Worm (Caenorhabditis elegans) whole organism, late embryonic: Measurements from ENCODE around the gene F28H6.8.

Experiments used
- C38D4.7 ChIP-seq: fragments of 200-800 bp; sonication (Bioruptor generic); optimal IDR thresholded peaks from 2 replicates; lab custom pipeline; 2018; ENCODE audit warnings: mild to moderate bottlenecking, missing genetic modification characterization, moderate library complexity, missing compliant biosample characterization
- F13H6.1 ChIP-seq: sonication (generic microtip); optimal IDR thresholded peaks from 2 replicates; lab custom pipeline; 2016; ENCODE audit warnings: missing genetic modification characterization, missing compliant biosample characterization
- T23F11.4 ChIP-seq: fragments of 200-800 bp; sonication (Bioruptor generic); optimal IDR thresholded peaks from 2 replicates; lab custom pipeline; 2018; ENCODE audit warnings: mild to moderate bottlenecking, missing genetic modification characterization, missing compliant biosample characterization
- Y22D7AL.16 ChIP-seq: sonication (generic microtip); optimal IDR thresholded peaks from 2 replicates; lab custom pipeline; 2016; ENCODE audit warnings: missing genetic modification characterization, missing compliant biosample characterization
- ama-1 ChIP-seq: fragments of 150-350 bp; optimal IDR thresholded peaks from 2 replicates; lab custom pipeline; 2014
- ceh-19 ChIP-seq: fragments of 200-800 bp; sonication (Bioruptor generic); optimal IDR thresholded peaks from 2 replicates; lab custom pipeline; 2018; ENCODE audit warnings: mild to moderate bottlenecking, missing genetic modification characterization, missing compliant biosample characterization
- ceh-2 ChIP-seq: sonication (generic microtip); optimal IDR thresholded peaks from 2 replicates; lab custom pipeline; 2016; ENCODE audit warnings: missing genotype, missing genetic modification characterization, missing compliant biosample characterization
- ceh-24 ChIP-seq: sonication (generic microtip); optimal IDR thresholded peaks from 2 replicates; lab custom pipeline; 2016; ENCODE audit warnings: mild to moderate bottlenecking, missing genetic modification characterization, missing compliant biosample characterization
- ceh-30 ChIP-seq: fragments of 150-350 bp; optimal IDR thresholded peaks from 2 replicates; lab custom pipeline; 2014; ENCODE audit warnings: missing biosample characterization, missing genetic modification characterization
- ceh-45 ChIP-seq: fragments of 200-800 bp; sonication (Bioruptor generic); IDR thresholded peaks from 2 replicates; pipeline ENCODE4 v1.3.6; 2022; ENCODE audit warnings: missing genetic modification reagents, missing genetic modification characterization, missing compliant biosample characterization
- che-1 ChIP-seq: sonication (generic microtip); optimal IDR thresholded peaks from 2 replicates; lab custom pipeline; 2016; ENCODE audit warnings: mild to moderate bottlenecking, missing genetic modification characterization, missing compliant biosample characterization
- elt-2 ChIP-seq: sonication (generic microtip); optimal IDR thresholded peaks from 2 replicates; lab custom pipeline; 2016; ENCODE audit warnings: missing genetic modification reagents, missing genetic modification characterization, missing compliant biosample characterization
- ets-4 ChIP-seq: sonication (generic microtip); optimal IDR thresholded peaks from 2 replicates; lab custom pipeline; 2016; ENCODE audit warnings: missing genetic modification characterization, missing compliant biosample characterization
- fkh-10 ChIP-seq: fragments of 150-350 bp; optimal IDR thresholded peaks from 2 replicates; lab custom pipeline; 2014; ENCODE audit warnings: missing biosample characterization, missing genetic modification reagents, missing genetic modification characterization
- hlh-30 ChIP-seq: sonication (generic microtip); optimal IDR thresholded peaks from 2 replicates; lab custom pipeline; 2017; ENCODE audit warnings: antibody characterized with exemption, missing genetic modification characterization, missing compliant biosample characterization; ENCODE audit not compliant: insufficient read depth
- mec-3 ChIP-seq: sonication (generic microtip); optimal IDR thresholded peaks from 2 replicates; lab custom pipeline; 2016; ENCODE audit warnings: borderline replicate concordance, missing genetic modification characterization, missing compliant biosample characterization
- nfya-1 ChIP-seq: sonication (generic microtip); optimal IDR thresholded peaks from 2 replicates; lab custom pipeline; 2017; ENCODE audit warnings: missing genetic modification characterization, mild to moderate bottlenecking, missing compliant biosample characterization, antibody characterized with exemption, moderate library complexity
- nhr-11 ChIP-seq: fragments of 150-350 bp; optimal IDR thresholded peaks from 2 replicates; lab custom pipeline; 2014; ENCODE audit warnings: missing biosample characterization, missing genetic modification characterization
- nhr-232 ChIP-seq: sonication (generic microtip); optimal IDR thresholded peaks from 2 replicates; lab custom pipeline; 2016; ENCODE audit warnings: missing genetic modification characterization, missing compliant biosample characterization
- npax-4 ChIP-seq: sonication (generic microtip); optimal IDR thresholded peaks from 2 replicates; lab custom pipeline; 2016; ENCODE audit warnings: missing genetic modification characterization, missing compliant biosample characterization
- pag-3 ChIP-seq: sonication (generic microtip); optimal IDR thresholded peaks from 2 replicates; lab custom pipeline; 2016; ENCODE audit warnings: missing compliant biosample characterization, missing genetic modification characterization, borderline replicate concordance
- pat-9 ChIP-seq: fragments of 200-800 bp; sonication (Bioruptor generic); optimal IDR thresholded peaks from 2 replicates; lab custom pipeline; 2018; ENCODE audit warnings: mild to moderate bottlenecking, missing genetic modification characterization, moderate library complexity, missing compliant biosample characterization
- pha-2 ChIP-seq: sonication (generic microtip); optimal IDR thresholded peaks from 2 replicates; lab custom pipeline; 2017; ENCODE audit warnings: mild to moderate bottlenecking, missing genetic modification characterization, missing compliant biosample characterization
- pha-4 ChIP-seq: fragments of 150-350 bp; optimal IDR thresholded peaks from 2 replicates; lab custom pipeline; 2018; ENCODE audit warnings: missing biosample characterization, missing genetic modification reagents, missing genetic modification characterization
- ref-2 ChIP-seq: sonication (generic microtip); optimal IDR thresholded peaks from 2 replicates; lab custom pipeline; 2016; ENCODE audit warnings: missing genetic modification characterization, missing compliant biosample characterization
- tbx-2 ChIP-seq: sonication (generic microtip); optimal IDR thresholded peaks from 2 replicates; lab custom pipeline; 2016; ENCODE audit warnings: missing genetic modification characterization, missing compliant biosample characterization
- ttx-3 ChIP-seq: sonication (generic microtip); optimal IDR thresholded peaks from 2 replicates; lab custom pipeline; 2016; ENCODE audit warnings: missing genetic modification reagents, missing genetic modification characterization, missing compliant biosample characterization
- unc-3 ChIP-seq, 2 experiments: fragments of 200-800 bp in 1 of 2; sonication (Bioruptor generic) in 1 of 2; sonication (generic microtip) in 1 of 2; conservative IDR thresholded peaks in 1 of 2; optimal IDR thresholded peaks in 1 of 2; 2 replicates each; pipeline versions ENCODE4 v1.3.6 to Lab custom; 2016 to 2022; ENCODE audit warnings: missing compliant biosample characterization in 2 of 2, missing genetic modification characterization in 2 of 2, missing genetic modification reagents in 1 of 2
- unc-55 ChIP-seq: sonication (generic microtip); optimal IDR thresholded peaks from 2 replicates; lab custom pipeline; 2017; ENCODE audit warnings: missing biosample characterization, missing genetic modification reagents, missing genetic modification characterization
- unc-86 ChIP-seq: sonication (generic microtip); optimal IDR thresholded peaks from 2 replicates; lab custom pipeline; 2016; ENCODE audit warnings: missing genetic modification characterization, missing compliant biosample characterization

The F28H6.8 gene

DNA sequence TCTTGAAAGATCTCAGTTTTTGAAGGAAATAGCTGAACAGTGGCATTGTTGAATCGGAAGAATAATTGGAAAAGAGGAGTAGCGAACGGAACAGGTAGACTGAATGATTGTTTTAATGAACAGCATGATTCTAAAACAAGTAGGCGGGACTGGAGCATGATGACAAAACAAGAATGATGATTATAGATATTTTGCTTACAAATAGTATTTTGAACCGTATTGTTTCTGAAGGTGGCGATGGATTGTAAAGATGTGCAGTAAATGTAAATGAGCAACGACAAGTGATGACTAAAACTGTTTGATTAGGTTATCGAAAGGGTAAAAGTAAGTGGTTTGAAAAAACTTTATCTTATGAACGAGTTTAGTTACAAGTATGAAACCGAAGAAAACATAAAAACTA is at the start of gene F28H6.8:
TSS of gene F28H6.8 (minus strand) at position 101 of the 400 bp plus-strand sequence.
- TF ChIP-seq pha-4 (tag; lab: Kevin White, UChicago) (no peak), T23F11.4 (GFP tag; lab: Kevin White, UChicago) (no peak), pat-9 (tag; lab: Kevin White, UChicago) (no peak), nfya-1 (tag; lab: Kevin White, UChicago) (no peak), pag-3 (tag; lab: Kevin White, UChicago) (no peak), mec-3 (no peak), unc-55 (no peak)

DNA sequence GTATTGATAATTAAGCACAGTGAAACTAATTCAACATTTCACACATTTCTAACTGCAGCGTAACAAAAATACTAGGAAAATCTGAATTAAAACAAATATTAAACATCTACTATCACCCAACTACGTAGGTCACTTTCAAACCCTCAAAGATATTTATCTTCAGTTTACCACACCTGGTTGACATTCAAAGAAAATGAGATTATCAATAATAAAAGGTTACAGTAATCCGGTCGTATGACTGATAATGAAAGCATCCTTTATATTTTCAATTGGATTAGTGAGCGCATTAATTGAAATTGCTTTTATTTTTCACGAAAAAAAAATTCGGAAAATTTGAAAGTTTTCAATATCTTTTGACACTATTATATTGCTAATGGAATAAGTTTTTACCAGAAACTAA is 48.4 kb upstream of the F28H6.8 start:
- TF ChIP-seq ceh-45 (GFP tag; lab: Robert Waterston, UW) (no peak), T23F11.4 (GFP tag; lab: Kevin White, UChicago) (no peak), pat-9 (tag; lab: Kevin White, UChicago) (no peak), che-1 (tag; lab: Kevin White, UChicago) (no peak), ceh-19 (no peak)

DNA sequence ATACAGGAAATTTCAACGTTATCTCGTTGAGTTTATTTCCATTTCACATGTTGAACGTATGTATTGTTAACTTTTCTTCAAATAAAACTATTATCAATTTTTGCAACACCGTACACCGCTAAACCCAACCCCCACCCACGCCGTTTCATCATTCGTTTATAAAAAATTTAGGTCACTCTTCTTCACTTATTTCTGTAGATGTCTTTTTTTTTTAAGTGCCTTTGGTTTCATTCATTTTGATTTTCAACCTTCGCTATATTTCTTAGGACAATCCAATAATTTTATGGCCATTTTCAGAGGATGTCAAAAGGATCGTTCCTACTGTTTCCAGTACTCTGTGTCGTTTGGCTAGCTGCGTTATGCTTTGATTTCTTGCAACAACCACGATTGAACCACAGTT is 46.0 kb upstream of the F28H6.8 start, which contains the start of gene C37E2.3:
TSS of gene C37E2.3 (plus strand) at position 301 of the 400 bp plus-strand sequence.
- TF ChIP-seq nhr-11 (tag; lab: Kevin White, UChicago) (no peak), npax-4 (tag; lab: Kevin White, UChicago) (no peak), ceh-24 (tag; lab: Kevin White, UChicago) (no peak), ceh-30 (tag; lab: Kevin White, UChicago) (no peak), ama-1 (lab: Kevin White, UChicago) (no peak)

DNA sequence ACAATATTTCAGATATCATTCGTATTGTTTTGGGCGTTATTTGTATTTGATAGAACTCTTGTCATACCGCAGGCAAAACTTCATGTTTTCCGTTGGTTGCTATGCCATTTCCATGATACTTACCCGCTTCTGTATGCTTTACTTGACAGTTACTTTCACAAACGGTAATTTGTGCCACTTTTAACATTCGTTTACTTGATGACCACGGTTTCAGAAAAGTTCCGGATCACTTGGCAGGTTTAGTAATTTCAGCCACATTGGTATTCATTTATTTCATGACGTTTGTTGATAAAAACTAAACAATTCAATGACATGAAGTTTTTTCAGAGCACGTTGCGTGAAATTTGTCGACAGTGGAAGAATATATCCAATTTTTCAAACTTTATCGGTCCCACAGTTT is 45.3 kb upstream of the F28H6.8 start:
- TF ChIP-seq unc-55, result no peak
- no peak for TF ChIP-seq ref-2 (tag; lab: Kevin White, UChicago)
- TF ChIP-seq ceh-45 (GFP tag; lab: Robert Waterston, UW), result no peak
- no peak for TF ChIP-seq ceh-2 (tag; lab: Kevin White, UChicago)
- TF ChIP-seq ets-4 (tag; lab: Kevin White, UChicago), result no peak
- no peak for TF ChIP-seq unc-3 (GFP tag; conservative IDR thresholded peaks at IDR 0.05; lab: Robert Waterston, UW)
- no peak for TF ChIP-seq unc-3 (tag; optimal IDR thresholded peaks at IDR 0.05; lab: Kevin White, UChicago)

DNA sequence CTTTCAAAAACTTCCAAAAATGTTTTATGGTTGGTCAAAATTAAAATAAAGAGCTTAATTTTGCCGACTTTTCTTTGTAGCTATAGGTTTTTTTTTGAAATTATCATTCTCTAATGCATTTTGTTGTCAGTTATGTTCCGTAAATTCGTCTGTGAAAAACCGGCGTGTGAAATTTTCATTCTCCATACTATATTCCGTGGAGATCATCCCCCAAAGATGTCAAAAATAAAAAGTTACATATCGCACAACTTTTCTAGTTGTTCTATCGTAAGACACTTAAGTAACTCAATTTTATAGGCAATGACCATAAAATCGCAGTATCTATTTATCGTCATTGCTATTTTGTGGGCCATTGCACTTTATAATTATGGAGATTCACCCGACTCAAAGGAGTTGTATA is 44.5 kb upstream of the F28H6.8 start, which contains the start of gene C37E2.10:
TSS of gene C37E2.10 (plus strand) at position 301 of the 400 bp plus-strand sequence.
- no peak for TF ChIP-seq ttx-3
- no peak for TF ChIP-seq nhr-232 (tag; lab: Kevin White, UChicago)
- no peak for TF ChIP-seq tbx-2
- no peak for TF ChIP-seq fkh-10 (GFP tag; lab: Kevin White, UChicago)
- TF ChIP-seq F13H6.1, result no peak
- no peak for TF ChIP-seq unc-3 (GFP tag; conservative IDR thresholded peaks at IDR 0.05; lab: Robert Waterston, UW)
- no peak for TF ChIP-seq unc-3 (tag; optimal IDR thresholded peaks at IDR 0.05; lab: Kevin White, UChicago)

DNA sequence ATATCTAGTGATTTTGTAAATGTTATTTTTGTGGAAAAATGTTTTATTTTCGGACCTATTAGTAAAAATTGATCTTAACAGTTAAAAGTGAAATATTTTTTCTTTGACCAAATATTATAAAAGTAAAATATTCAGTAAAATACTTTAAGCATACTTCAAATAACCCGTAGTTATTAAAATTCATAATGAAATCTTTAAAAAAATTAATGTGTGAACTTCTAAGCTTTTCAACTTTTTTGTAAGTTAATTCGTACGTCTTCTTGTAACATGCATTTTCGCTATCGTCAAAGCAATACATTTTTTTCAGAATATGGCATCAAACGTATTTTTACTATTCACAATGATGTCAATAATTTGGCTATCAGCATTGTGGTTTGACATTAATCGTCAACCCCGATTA is 41.6 kb upstream of the F28H6.8 start, which contains the start of gene C37E2.2:
TSS of gene C37E2.2 (plus strand) at position 301 of the 400 bp plus-strand sequence.
- TF ChIP-seq elt-2, result no peak
- TF ChIP-seq pat-9 (tag; lab: Kevin White, UChicago), result no peak
- TF ChIP-seq ceh-24 (tag; lab: Kevin White, UChicago), result no peak
- TF ChIP-seq hlh-30, result no peak
- no peak for TF ChIP-seq Y22D7AL.16
- TF ChIP-seq C38D4.7 (GFP tag; lab: Kevin White, UChicago), result no peak
- no peak for TF ChIP-seq fkh-10 (GFP tag; lab: Kevin White, UChicago)
- no peak for TF ChIP-seq pha-4 (tag; lab: Kevin White, UChicago)
- TF ChIP-seq nhr-11 (tag; lab: Kevin White, UChicago), result no peak
- no peak for TF ChIP-seq unc-86
- TF ChIP-seq pha-2 (tag; lab: Kevin White, UChicago), result no peak
- TF ChIP-seq, all 69 proteins: peak for 0
